Fruit fly (Drosophila melanogaster) whole organism, pupa: ENCODE data around the gene CG8419.

Experiments
- CG10348 ChIP-seq: fragments of 200-800 bp; sonication (Bioruptor generic); IDR thresholded peaks from 2 replicates; pipeline ENCODE4 v1.3.6; 2022; ENCODE audit warnings: missing biosample characterization, missing genetic modification characterization
- CG12605 ChIP-seq: fragments of 200-800 bp; sonication (Bioruptor generic); IDR thresholded peaks from 2 replicates; pipeline ENCODE4 v1.3.6; 2022; ENCODE audit warnings: missing biosample characterization, missing genetic modification characterization
- CG13204 ChIP-seq: fragments of 200-800 bp; sonication (Bioruptor generic); optimal IDR thresholded peaks from 2 replicates; lab custom pipeline; 2018; ENCODE audit warnings: missing biosample characterization, mild to moderate bottlenecking, missing genetic modification characterization, moderate library complexity
- CG14655 ChIP-seq: fragments of 200-800 bp; sonication (Bioruptor generic); optimal IDR thresholded peaks from 3 replicates; lab custom pipeline; 2017; ENCODE audit warnings: mild to moderate bottlenecking, missing biosample characterization, missing genetic modification reagents, missing genetic modification characterization
- CG15710 ChIP-seq: fragments of 200-800 bp; sonication (Bioruptor generic); optimal IDR thresholded peaks from 2 replicates; lab custom pipeline; 2018; ENCODE audit warnings: missing biosample characterization, mild to moderate bottlenecking, missing genetic modification characterization, moderate library complexity
- CG17806 ChIP-seq: fragments of 200-800 bp; sonication (Bioruptor generic); optimal IDR thresholded peaks from 2 replicates; lab custom pipeline; 2018; ENCODE audit warnings: missing biosample characterization, mild to moderate bottlenecking, missing genetic modification characterization, moderate library complexity
- CG32121 ChIP-seq: fragments of 200-800 bp; sonication (Bioruptor generic); IDR thresholded peaks from 2 replicates; pipeline ENCODE4 v1.3.6; 2022; ENCODE audit warnings: missing biosample characterization, missing genetic modification characterization
- CG34367 ChIP-seq: fragments of 200-800 bp; sonication (Bioruptor generic); optimal IDR thresholded peaks from 2 replicates; lab custom pipeline; 2018; ENCODE audit warnings: missing biosample characterization, mild to moderate bottlenecking, missing genetic modification characterization
- CG4496 ChIP-seq: fragments of 200-800 bp; sonication (Bioruptor generic); IDR thresholded peaks from 3 replicates; pipeline ENCODE4 v1.3.6; 2022; ENCODE audit warnings: missing biosample characterization, missing genetic modification characterization
- CG8159 ChIP-seq: fragments of 200-800 bp; sonication (Bioruptor generic); optimal IDR thresholded peaks from 3 replicates; lab custom pipeline; 2018; ENCODE audit warnings: missing biosample characterization, mild to moderate bottlenecking, missing genetic modification characterization, moderate library complexity
- CG8301 ChIP-seq: fragments of 200-800 bp; sonication (Bioruptor generic); optimal IDR thresholded peaks from 2 replicates; lab custom pipeline; 2018; ENCODE audit warnings: missing biosample characterization, mild to moderate bottlenecking, missing genetic modification characterization
- CG9948 ChIP-seq: fragments of 200-800 bp; sonication (Bioruptor generic); optimal IDR thresholded peaks from 2 replicates; lab custom pipeline; 2018; ENCODE audit warnings: missing biosample characterization, mild to moderate bottlenecking, missing genetic modification characterization, moderate library complexity
- D1 ChIP-seq: fragments of 200-800 bp; sonication (Bioruptor generic); optimal IDR thresholded peaks from 2 replicates; lab custom pipeline; 2018; ENCODE audit warnings: missing biosample characterization, mild to moderate bottlenecking, missing genetic modification characterization, moderate library complexity
- EcR ChIP-seq: fragments of 200-800 bp; sonication (Bioruptor generic); optimal IDR thresholded peaks from 3 replicates; lab custom pipeline; 2019; ENCODE audit warnings: missing biosample characterization, missing genetic modification characterization, mild to moderate bottlenecking, moderate library complexity, missing genetic modification reagents
- Ets98B ChIP-seq: fragments of 200-800 bp; sonication (Bioruptor generic); IDR thresholded peaks from 2 replicates; pipeline ENCODE4 v1.3.6; 2022; ENCODE audit warnings: missing biosample characterization, missing genetic modification characterization
- Pif1A ChIP-seq: fragments of 200-800 bp; sonication (Bioruptor generic); optimal IDR thresholded peaks from 3 replicates; lab custom pipeline; 2016; ENCODE audit warnings: missing biosample characterization, missing genetic modification characterization
- Pif1B ChIP-seq: fragments of 200-800 bp; sonication (Bioruptor generic); optimal IDR thresholded peaks from 3 replicates; lab custom pipeline; 2016; ENCODE audit warnings: missing biosample characterization, missing genetic modification characterization
- Snoo ChIP-seq: fragments of 200-800 bp; sonication (Bioruptor generic); optimal IDR thresholded peaks from 3 replicates; lab custom pipeline; 2017; ENCODE audit warnings: missing biosample characterization, mild to moderate bottlenecking, missing genetic modification characterization, inconsistent platforms
- fd96Ca ChIP-seq: fragments of 200-800 bp; sonication (Bioruptor generic); IDR thresholded peaks from 3 replicates; pipeline ENCODE4 v1.3.6; 2022; ENCODE audit warnings: missing biosample characterization, missing genetic modification characterization
- gl ChIP-seq: fragments of 200-800 bp; sonication (Bioruptor generic); optimal IDR thresholded peaks from 2 replicates; lab custom pipeline; 2018; ENCODE audit warnings: missing biosample characterization, mild to moderate bottlenecking, missing genetic modification characterization
- rn ChIP-seq: fragments of 200-800 bp; sonication (Bioruptor generic); IDR thresholded peaks from 2 replicates; pipeline ENCODE4 v1.3.6; 2022; ENCODE audit warnings: missing biosample characterization, missing genetic modification characterization

CG8419 gene

dm6 chr2L:8229628-8230027 is 23.7 kb downstream of the CG8419 start:
- no peak for TF ChIP-seq gl
- peak; percentile 86 for TF ChIP-seq CG4496 (GFP tag; lab: Robert Waterston, UW)
- peak; percentile 80 for TF ChIP-seq Ets98B
- TF ChIP-seq EcR = no peak
- TF ChIP-seq CG9948 (tag; lab: Kevin White, UChicago) = peak; percentile 51
- TF ChIP-seq Pif1B (GFP tag; lab: Kevin White, UChicago) = peak; percentile 47
- TF ChIP-seq CG10348 (GFP tag; lab: Robert Waterston, UW) = 0 out of 2 replicates have a peak, but pooled peaks have one; percentile 11
- peak; percentile 47 for TF ChIP-seq CG14655 (GFP tag; lab: Kevin White, UChicago)
- TF ChIP-seq CG34367 = peak; percentile 43
- TF ChIP-seq CG8301 = peak; percentile 38
- TF ChIP-seq fd96Ca (GFP tag; lab: Robert Waterston, UW) = peak; percentile 73
- TF ChIP-seq CG17806 = peak; percentile 63
- no peak for TF ChIP-seq CG13204 (GFP tag; lab: Kevin White, UChicago)
- peak; percentile 69 for TF ChIP-seq CG8159 (tag; lab: Kevin White, UChicago)
- no peak for TF ChIP-seq D1 (tag; lab: Kevin White, UChicago)
- peak; percentile 56 for TF ChIP-seq Snoo
- TF ChIP-seq CG12605 = peak; percentile 76
- TF ChIP-seq Pif1A (GFP tag; lab: Kevin White, UChicago) = no peak
- peak; percentile 72 for TF ChIP-seq rn (GFP tag; lab: Robert Waterston, UW)
- TF ChIP-seq CG32121 (GFP tag; lab: Robert Waterston, UW) = peak; percentile 82
- peak; percentile 53 for TF ChIP-seq CG15710 (tag; lab: Kevin White, UChicago)

DNA sequence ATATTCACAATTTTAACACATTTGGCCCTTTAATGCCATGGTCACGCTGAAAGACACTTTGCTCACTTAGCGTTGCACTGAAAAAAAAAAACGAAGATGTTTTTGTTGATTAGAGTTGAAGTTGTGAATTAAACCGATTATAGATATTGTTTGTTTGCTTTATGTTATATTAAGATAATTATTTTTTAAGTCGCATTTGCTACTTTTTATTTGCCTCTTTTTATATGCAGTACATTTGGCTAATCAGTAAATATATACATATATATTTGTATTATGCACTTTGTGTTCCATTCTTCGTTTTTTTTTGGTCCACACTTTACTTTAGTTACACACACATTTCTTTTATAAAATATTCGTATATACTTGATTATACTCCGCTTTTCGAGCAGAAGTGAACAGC is 24.3 kb downstream of the CG8419 start:
- no peak for TF ChIP-seq gl
- TF ChIP-seq CG10348 (GFP tag; lab: Robert Waterston, UW) = no peak
- TF ChIP-seq Pif1B (GFP tag; lab: Kevin White, UChicago) = no peak
- peak; percentile 26 for TF ChIP-seq CG17806
- TF ChIP-seq Snoo = no peak
- 0 out of 2 replicates have a peak, but pooled peaks have one; percentile 10 for TF ChIP-seq CG12605
- no peak for TF ChIP-seq Ets98B
- TF ChIP-seq CG8159 (tag; lab: Kevin White, UChicago) = peak; percentile 48
- peak; percentile 28 for TF ChIP-seq CG15710 (tag; lab: Kevin White, UChicago)
- TF ChIP-seq CG4496 (GFP tag; lab: Robert Waterston, UW) = peak; percentile 64; the same call in 1 of the 3 replicates
- peak; percentile 7 for TF ChIP-seq CG14655 (GFP tag; lab: Kevin White, UChicago)
- TF ChIP-seq Pif1A (GFP tag; lab: Kevin White, UChicago) = no peak
- TF ChIP-seq CG8301 = peak; percentile 32

- TF ChIP-seq CG13204 (GFP tag; lab: Kevin White, UChicago) (peak; percentile 81), gl (peak; percentile 89), CG9948 (tag; lab: Kevin White, UChicago) (peak; percentile 89), fd96Ca (GFP tag; lab: Robert Waterston, UW) (peak; percentile 89), CG8159 (tag; lab: Kevin White, UChicago) (peak; percentile 89), CG14655 (GFP tag; lab: Kevin White, UChicago) (peak; percentile 89), Pif1B (GFP tag; lab: Kevin White, UChicago) (peak; percentile 85), CG10348 (GFP tag; lab: Robert Waterston, UW) (no peak), EcR (peak; percentile 20), Snoo (peak; percentile 55), CG17806 (peak; percentile 91), CG32121 (GFP tag; lab: Robert Waterston, UW) (peak; percentile 60), Ets98B (peak; percentile 75), CG4496 (GFP tag; lab: Robert Waterston, UW) (peak; percentile 91), CG8301 (peak; percentile 85), CG15710 (tag; lab: Kevin White, UChicago) (peak; percentile 91), rn (GFP tag; lab: Robert Waterston, UW) (0 out of 2 replicates have a peak, but pooled peaks have one; percentile 26), Pif1A (GFP tag; lab: Kevin White, UChicago) (peak; percentile 84), CG34367 (peak; percentile 91), D1 (tag; lab: Kevin White, UChicago) (peak; percentile 49), CG12605 (peak; percentile 84)
These were observed 26.4 kb downstream of the CG8419 start for dm6 chr2L:8232389-8232788.

- TF ChIP-seq rn (GFP tag; lab: Robert Waterston, UW) (no peak), Pif1A (GFP tag; lab: Kevin White, UChicago) (peak; percentile 13), Snoo (peak; percentile 1), D1 (tag; lab: Kevin White, UChicago) (no peak), CG15710 (tag; lab: Kevin White, UChicago) (no peak), CG8159 (tag; lab: Kevin White, UChicago) (peak; percentile 1)
These were observed 27.6 kb downstream of the CG8419 start for dm6 chr2L:8233571-8233970.

DNA sequence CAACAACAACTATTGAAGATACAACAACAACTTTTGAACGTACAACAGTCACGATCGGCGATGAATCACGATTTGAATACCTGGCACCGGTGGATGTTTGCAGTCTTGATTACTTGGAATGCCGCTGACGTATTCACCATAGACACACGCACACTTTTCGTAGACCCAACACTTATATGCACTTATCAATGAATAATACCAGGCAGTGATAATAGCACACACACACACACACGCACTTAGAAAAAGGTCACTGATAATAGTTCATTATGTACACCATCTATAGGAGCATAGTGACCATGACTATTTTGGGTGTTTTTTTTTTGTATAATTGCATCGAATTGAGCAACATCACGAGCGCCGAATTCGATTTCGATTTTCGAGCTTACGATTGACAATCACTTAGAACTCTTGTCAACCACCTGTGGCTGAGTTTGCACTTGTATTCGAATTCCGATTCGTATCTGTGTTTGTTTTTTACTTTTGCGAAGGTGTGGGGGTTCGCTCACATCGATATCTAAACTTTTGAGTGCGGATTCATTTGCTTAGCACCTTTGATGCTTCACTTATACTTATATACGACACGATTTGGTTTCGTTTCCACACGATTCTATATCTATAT is 33.2 kb downstream of the CG8419 start:
- TF ChIP-seq CG13204 (GFP tag; lab: Kevin White, UChicago) = no peak
- TF ChIP-seq CG32121 (GFP tag; lab: Robert Waterston, UW) = no peak
- no peak for TF ChIP-seq CG4496 (GFP tag; lab: Robert Waterston, UW)
- TF ChIP-seq CG15710 (tag; lab: Kevin White, UChicago) = no peak
- TF ChIP-seq D1 (tag; lab: Kevin White, UChicago) = no peak
- TF ChIP-seq CG12605 = no peak
- TF ChIP-seq gl = no peak
- no peak for TF ChIP-seq Ets98B
- TF ChIP-seq CG14655 (GFP tag; lab: Kevin White, UChicago) = no peak
- no peak for TF ChIP-seq fd96Ca (GFP tag; lab: Robert Waterston, UW)
- no peak for TF ChIP-seq CG8159 (tag; lab: Kevin White, UChicago)
- TF ChIP-seq Pif1A (GFP tag; lab: Kevin White, UChicago) = no peak
- no peak for TF ChIP-seq Snoo
- TF ChIP-seq CG34367 = no peak
- TF ChIP-seq CG10348 (GFP tag; lab: Robert Waterston, UW) = no peak
- TF ChIP-seq Pif1B (GFP tag; lab: Kevin White, UChicago) = no peak
- no peak for TF ChIP-seq EcR
- TF ChIP-seq CG8301 = no peak
